Worm (Caenorhabditis elegans): Measurements from ENCODE around the gene ptr-4.

ce11 chrX:6031169-6031568 is 34.6 kb downstream of the ptr-4 start, which contains the start of gene ipp-5:
- no peak for TF ChIP-seq lin-35 (GFP tag; optimal IDR thresholded peaks at IDR 0.05)
- TF ChIP-seq lsl-1 (GFP tag; optimal IDR thresholded peaks at IDR 0.05) = no peak
- TF ChIP-seq chd-7 (tag; optimal IDR thresholded peaks at IDR 0.05) = no peak

Data from whole organism, young adult.